Fruit fly (Drosophila melanogaster) whole organism, embryonic: ENCODE results near the gene btv.
A peak's percentile ranks its signal among the peaks of the same experiment; 100 is the strongest.

ENCODE experiments used
- CG11093 ChIP-seq: fragments of 200-800 bp; sonication (Bioruptor generic); IDR thresholded peaks from 3 replicates; pipeline ENCODE4 v1.3.6; 2022; ENCODE audit warnings: missing biosample characterization, missing genetic modification characterization
- CG14014 ChIP-seq: fragments of 200-800 bp; sonication (Bioruptor generic); IDR thresholded peaks from 2 replicates; pipeline ENCODE4 v1.3.6; 2022; ENCODE audit warnings: missing biosample characterization, missing genetic modification characterization
- CG15696 ChIP-seq: fragments of 200-800 bp; sonication (Bioruptor generic); optimal IDR thresholded peaks from 2 replicates; lab custom pipeline; 2019; ENCODE audit warnings: missing biosample characterization, mild to moderate bottlenecking, missing genetic modification characterization, moderate library complexity
- CG17328 ChIP-seq: fragments of 200-800 bp; sonication (Bioruptor generic); IDR thresholded peaks from 2 replicates; pipeline ENCODE4 v1.3.6; 2022; ENCODE audit warnings: missing biosample characterization, missing genetic modification characterization
- CG17385 ChIP-seq: fragments of 200-800 bp; sonication (Bioruptor generic); optimal IDR thresholded peaks from 3 replicates; lab custom pipeline; 2018; ENCODE audit warnings: missing biosample characterization, mild to moderate bottlenecking, missing genetic modification characterization
- CG18011 ChIP-seq: fragments of 200-800 bp; sonication (Bioruptor generic); optimal IDR thresholded peaks from 2 replicates; lab custom pipeline; 2017; ENCODE audit warnings: missing biosample characterization, missing genetic modification characterization, mild to moderate bottlenecking, moderate library complexity, missing genotype
- CG3726 ChIP-seq: fragments of 200-800 bp; sonication (Bioruptor generic); IDR thresholded peaks from 3 replicates; pipeline ENCODE4, ENCODE4 v1.3.6; 2022; ENCODE audit warnings: missing biosample characterization, missing genetic modification characterization
- CG4617 ChIP-seq: fragments of 200-800 bp; sonication (Bioruptor generic); optimal IDR thresholded peaks from 3 replicates; lab custom pipeline; 2016; ENCODE audit warnings: missing biosample characterization, missing genetic modification characterization, borderline replicate concordance
- CG4730 ChIP-seq: fragments of 200-800 bp; sonication (Bioruptor generic); IDR thresholded peaks from 2 replicates; pipeline ENCODE4 v1.3.6; 2022; ENCODE audit warnings: missing biosample characterization, missing genetic modification characterization
- CG5180 ChIP-seq: fragments of 200-800 bp; sonication (Bioruptor generic); optimal IDR thresholded peaks from 3 replicates; lab custom pipeline; 2017; ENCODE audit warnings: missing biosample characterization, missing genetic modification characterization, mild to moderate bottlenecking, moderate library complexity, missing genetic modification reagents
- CG6254 ChIP-seq: fragments of 200-800 bp; sonication (Bioruptor generic); optimal IDR thresholded peaks from 3 replicates; lab custom pipeline; 2017; ENCODE audit warnings: mild to moderate bottlenecking, missing biosample characterization, missing genetic modification reagents, missing genetic modification characterization
- CG7987 ChIP-seq: fragments of 200-800 bp; sonication (Bioruptor generic); optimal IDR thresholded peaks from 2 replicates; lab custom pipeline; 2018; ENCODE audit warnings: missing biosample characterization, mild to moderate bottlenecking, missing genetic modification characterization, moderate library complexity
- CG8478 ChIP-seq: fragments of >200 bp; optimal IDR thresholded peaks from 2 replicates; lab custom pipeline; 2018
- CG8765 ChIP-seq: fragments of 200-800 bp; sonication (Bioruptor generic); IDR thresholded peaks from 2 replicates; pipeline ENCODE4 v1.3.6; 2022; ENCODE audit warnings: missing biosample characterization, missing genetic modification characterization
- CG9609 ChIP-seq: fragments of 200-800 bp; sonication (Bioruptor generic); optimal IDR thresholded peaks from 3 replicates; lab custom pipeline; 2016; ENCODE audit warnings: missing biosample characterization, missing genetic modification characterization
- CTCF ChIP-seq: fragments of 200-800 bp; sonication (Bioruptor generic); optimal IDR thresholded peaks from 2 replicates; lab custom pipeline; 2017; ENCODE audit warnings: missing biosample characterization, mild to moderate bottlenecking, missing genetic modification characterization, moderate library complexity
- CoRest ChIP-seq: fragments of 200-800 bp; sonication (Bioruptor generic); optimal IDR thresholded peaks from 3 replicates; lab custom pipeline; 2018; ENCODE audit warnings: missing biosample characterization, mild to moderate bottlenecking, missing genetic modification characterization, moderate library complexity
- Dad ChIP-seq: fragments of 200-800 bp; sonication (Bioruptor generic); optimal IDR thresholded peaks from 3 replicates; lab custom pipeline; 2016; ENCODE audit warnings: missing biosample characterization, missing genetic modification characterization
- Deaf1 ChIP-seq: fragments of 200-800 bp; optimal IDR thresholded peaks from 3 replicates; lab custom pipeline; 2019; ENCODE audit warnings: missing biosample characterization, mild to moderate bottlenecking, missing genetic modification characterization, moderate library complexity
- Dip2 ChIP-seq: fragments of 200-800 bp; sonication (Bioruptor generic); IDR thresholded peaks from 2 replicates; pipeline ENCODE4 v1.3.6; 2022; ENCODE audit warnings: missing biosample characterization, missing genetic modification characterization
- E2f2 ChIP-seq: fragments of 200-800 bp; sonication (Bioruptor generic); IDR thresholded peaks from 2 replicates; pipeline ENCODE4 v1.3.6; 2022; ENCODE audit warnings: missing biosample characterization, missing genetic modification characterization
- Ets65A ChIP-seq: fragments of 200-800 bp; sonication (Bioruptor generic); peaks from one replicate; lab custom pipeline; 2016; ENCODE audit warnings: missing biosample characterization, missing genetic modification characterization
- Jarid2 ChIP-seq: fragments of 200-800 bp; sonication (Bioruptor generic); optimal IDR thresholded peaks from 3 replicates; lab custom pipeline; 2017; ENCODE audit warnings: mild to moderate bottlenecking, missing biosample characterization, missing genetic modification reagents, missing genetic modification characterization
- Lim3 ChIP-seq: fragments of 200-800 bp; sonication (Bioruptor generic); IDR thresholded peaks from 2 replicates; pipeline ENCODE4 v1.3.6; 2022; ENCODE audit warnings: missing biosample characterization, missing genetic modification characterization
- Lpt ChIP-seq: fragments of >200 bp; optimal IDR thresholded peaks from 2 replicates; lab custom pipeline; 2018; ENCODE audit warnings: missing biosample characterization, missing genetic modification characterization
- Sox100B ChIP-seq: fragments of 200-800 bp; sonication (Bioruptor generic); optimal IDR thresholded peaks from 3 replicates; lab custom pipeline; 2018; ENCODE audit warnings: missing biosample characterization, mild to moderate bottlenecking, missing genetic modification characterization
- Taf1 ChIP-seq: fragments of 200-800 bp; sonication (Bioruptor generic); IDR thresholded peaks from 2 replicates; pipeline ENCODE4 v1.3.6; 2022; ENCODE audit warnings: missing biosample characterization, missing genetic modification characterization
- cato ChIP-seq: fragments of 200-800 bp; sonication (Bioruptor generic); optimal IDR thresholded peaks from 2 replicates; lab custom pipeline; 2016; ENCODE audit warnings: missing biosample characterization, missing genetic modification characterization, borderline replicate concordance
- cg ChIP-seq: fragments of 200-800 bp; sonication (Bioruptor generic); optimal IDR thresholded peaks from 3 replicates; lab custom pipeline; 2019; ENCODE audit warnings: missing biosample characterization, mild to moderate bottlenecking, missing genetic modification characterization, moderate library complexity
- croc ChIP-seq: fragments of 200-800 bp; sonication (Bioruptor generic); conservative IDR thresholded peaks from 3 replicates; pipeline ENCODE4 v1.3.6; 2022; ENCODE audit warnings: missing biosample characterization, missing genetic modification characterization
- dati ChIP-seq: fragments of 200-800 bp; sonication (Bioruptor generic); IDR thresholded peaks from 2 replicates; pipeline ENCODE4 v1.3.6; 2022; ENCODE audit warnings: missing biosample characterization, missing genetic modification characterization
- dmrt99B ChIP-seq: fragments of 200-800 bp; sonication (Bioruptor generic); optimal IDR thresholded peaks from 2 replicates; lab custom pipeline; 2018; ENCODE audit warnings: missing biosample characterization, mild to moderate bottlenecking, missing genetic modification characterization, moderate library complexity
- emc ChIP-seq: fragments of 200-800 bp; sonication (Bioruptor generic); optimal IDR thresholded peaks from 2 replicates; lab custom pipeline; 2016; ENCODE audit warnings: missing biosample characterization, missing genetic modification characterization
- gfzf ChIP-seq: fragments of 200-800 bp; sonication (Bioruptor generic); optimal IDR thresholded peaks from 2 replicates; lab custom pipeline; 2016; ENCODE audit warnings: missing biosample characterization, mild to moderate bottlenecking, missing genetic modification characterization, moderate library complexity
- ken ChIP-seq: fragments of 200-800 bp; sonication (Bioruptor generic); IDR thresholded peaks from 3 replicates; pipeline ENCODE4 v1.3.6; 2022; ENCODE audit warnings: missing biosample characterization, missing genetic modification characterization
- klu ChIP-seq: fragments of 200-800 bp; sonication (Bioruptor generic); IDR thresholded peaks from 2 replicates; pipeline ENCODE4 v1.3.6; 2022; ENCODE audit warnings: missing biosample characterization, missing genetic modification characterization
- mld ChIP-seq: fragments of 200-800 bp; sonication (Bioruptor generic); IDR thresholded peaks from 3 replicates; pipeline ENCODE4 v1.3.6; 2022; ENCODE audit warnings: missing biosample characterization, missing genetic modification characterization; ENCODE audit not compliant: partially characterized antibody
- otp ChIP-seq: fragments of 200-800 bp; sonication (Bioruptor generic); IDR thresholded peaks from 3 replicates; pipeline ENCODE4, ENCODE4 v1.3.6; 2022; ENCODE audit warnings: missing biosample characterization, missing genetic modification characterization
- schlank ChIP-seq: fragments of 200-800 bp; sonication (Bioruptor generic); optimal IDR thresholded peaks from 2 replicates; lab custom pipeline; 2018; ENCODE audit warnings: missing biosample characterization, mild to moderate bottlenecking, missing genetic modification characterization
- sens ChIP-seq: fragments of 200-800 bp; sonication (Bioruptor generic); peaks from one replicate; lab custom pipeline; 2016; ENCODE audit warnings: missing biosample characterization, missing genetic modification characterization
- sisA ChIP-seq: fragments of 200-800 bp; sonication (Bioruptor generic); IDR thresholded peaks from 2 replicates; pipeline ENCODE4 v1.3.6; 2022; ENCODE audit warnings: missing biosample characterization, missing genetic modification characterization
- tap ChIP-seq: fragments of 200-800 bp; optimal IDR thresholded peaks from 3 replicates; lab custom pipeline; 2019; ENCODE audit warnings: missing biosample characterization, mild to moderate bottlenecking, missing genetic modification characterization, moderate library complexity
- twi ChIP-seq: fragments of 200-800 bp; optimal IDR thresholded peaks from 2 replicates; lab custom pipeline; 2019; ENCODE audit warnings: missing biosample characterization, mild to moderate bottlenecking, missing genetic modification characterization, moderate library complexity
- vnd ChIP-seq: fragments of 200-800 bp; sonication (Bioruptor generic); IDR thresholded peaks from 3 replicates; pipeline ENCODE4 v1.3.6; 2022; ENCODE audit warnings: missing biosample characterization, missing genetic modification characterization; ENCODE audit not compliant: partially characterized antibody
- yki ChIP-seq: fragments of >200 bp; optimal IDR thresholded peaks from 3 replicates; lab custom pipeline; 2018
- zfh2 ChIP-seq: fragments of 200-800 bp; sonication (Bioruptor generic); optimal IDR thresholded peaks from 2 replicates; lab custom pipeline; 2016; ENCODE audit warnings: missing biosample characterization, missing genetic modification characterization

btv gene

DNA sequence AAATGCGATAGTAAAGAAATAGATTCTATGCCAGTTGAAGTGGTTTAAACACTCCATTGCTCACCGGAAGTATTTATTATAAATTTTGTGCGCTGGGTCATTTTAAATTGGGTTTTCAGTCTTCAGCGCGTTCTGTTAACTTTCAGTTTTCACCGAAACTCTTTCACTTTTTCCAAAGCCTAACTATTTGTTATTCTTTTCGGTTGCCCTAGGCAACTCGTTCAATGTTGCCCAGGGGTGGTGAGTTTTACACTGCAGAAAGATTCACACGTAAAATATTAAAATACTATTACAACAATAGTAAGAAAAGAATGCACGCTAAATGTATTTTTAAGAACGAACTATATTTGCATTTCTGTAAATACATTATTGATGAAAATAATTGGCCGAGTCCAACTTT, at the start of gene btv:
Gene btv, minus strand, starts transcription at position 101 of the 400 bp plus-strand sequence.
- TF ChIP-seq vnd (GFP tag; lab: Robert Waterston, UW) (no peak), Lpt (GFP tag; lab: Kevin White, UChicago) (no peak), sens (GFP tag; lab: Kevin White, UChicago) (peak; percentile 56)

DNA sequence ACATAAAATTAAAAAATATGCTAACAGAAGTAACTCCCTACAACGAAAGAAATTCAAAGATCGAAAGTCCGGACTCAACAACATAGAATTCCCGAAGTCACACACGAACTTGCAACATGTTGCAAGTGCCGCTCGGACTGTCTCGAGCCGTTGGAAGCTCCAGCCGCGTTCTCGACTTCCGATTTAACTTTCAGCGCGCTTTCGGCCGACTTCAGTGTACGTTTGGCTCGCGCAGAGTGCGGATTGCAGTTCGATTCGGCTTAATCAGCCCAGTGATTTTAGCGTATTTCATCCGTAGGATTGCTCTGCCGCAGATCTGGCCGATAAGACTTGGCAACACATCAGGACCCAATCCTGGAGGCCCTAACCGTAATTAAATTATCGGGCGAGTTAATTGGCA, 29.9 kb upstream of the btv start, which contains the start of gene rdo:
Gene rdo, plus strand, starts transcription at position 213 of the 400 bp plus-strand sequence.
- TF ChIP-seq dmrt99B (no peak), ken (GFP tag; lab: Robert Waterston, UW) (no peak), twi (tag; lab: Kevin White, UChicago) (no peak), otp (GFP tag; lab: Robert Waterston, UW) (no peak), cato (GFP tag; lab: Kevin White, UChicago) (no peak), Dad (GFP tag; lab: Kevin White, UChicago) (no peak), CG14014 (GFP tag; lab: Robert Waterston, UW) (no peak), Lim3 (GFP tag; lab: Robert Waterston, UW) (no peak), CG18011 (GFP tag; lab: Kevin White, UChicago) (no peak), dati (GFP tag; lab: Robert Waterston, UW) (no peak), mld (GFP tag; lab: Robert Waterston, UW) (no peak), Jarid2 (GFP tag; lab: Kevin White, UChicago) (peak; percentile 40), CG7987 (no peak), cg (no peak), sisA (GFP tag; lab: Robert Waterston, UW) (0 out of 2 replicates have a peak, but pooled peaks have one; percentile 15), CG15696 (tag; lab: Kevin White, UChicago) (no peak), CoRest (no peak), gfzf (GFP tag; lab: Kevin White, UChicago) (no peak), CG5180 (peak; percentile 96), CG8478 (lab: Kevin White, UChicago) (no peak), CG8765 (GFP tag; lab: Robert Waterston, UW) (no peak), zfh2 (GFP tag; lab: Kevin White, UChicago) (no peak), yki (lab: Kevin White, UChicago) (no peak), schlank (tag; lab: Kevin White, UChicago) (no peak), tap (tag; lab: Kevin White, UChicago) (no peak), CG17328 (no peak), klu (GFP tag; lab: Robert Waterston, UW) (no peak), Deaf1 (tag; lab: Kevin White, UChicago) (peak; percentile 79), CG17385 (no peak)

DNA sequence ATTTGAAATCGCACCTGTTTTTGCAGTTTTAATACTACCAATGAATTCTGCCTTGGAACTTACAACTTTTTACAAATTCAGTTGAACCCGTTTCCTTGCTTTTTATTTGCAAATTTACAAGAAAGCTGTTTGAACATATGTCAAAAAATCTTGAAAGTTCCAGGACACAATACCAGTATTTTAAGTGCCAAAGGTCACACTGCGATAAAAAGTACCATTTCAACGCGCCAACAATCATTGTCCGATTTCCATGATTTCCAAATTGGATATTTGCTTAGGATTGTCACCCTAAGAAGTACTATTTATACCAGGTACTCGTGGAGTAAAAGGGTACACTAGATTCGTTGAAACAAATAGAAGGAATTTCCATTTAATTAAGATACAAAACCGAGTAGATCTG, 29.1 kb upstream of the btv start, which contains the start of gene elfless:
Gene elfless, minus strand, starts transcription at position 101 of the 400 bp plus-strand sequence.
- no peak for TF ChIP-seq Taf1 (GFP tag; lab: Robert Waterston, UW)
- TF ChIP-seq CG4617 (GFP tag; lab: Kevin White, UChicago), result no peak
- TF ChIP-seq CG6254, result no peak
- TF ChIP-seq CG3726 (GFP tag; lab: Robert Waterston, UW), result no peak
- no peak for TF ChIP-seq emc (GFP tag; lab: Kevin White, UChicago)
- TF ChIP-seq CG9609, result no peak
- TF ChIP-seq E2f2 (GFP tag; lab: Robert Waterston, UW), result no peak
- no peak for TF ChIP-seq CG18011 (GFP tag; lab: Kevin White, UChicago)
- no peak for TF ChIP-seq Ets65A (GFP tag; lab: Kevin White, UChicago)
- TF ChIP-seq CG11093 (GFP tag; lab: Robert Waterston, UW), result no peak
- TF ChIP-seq CG4730 (GFP tag; lab: Robert Waterston, UW), result no peak
- TF ChIP-seq croc (GFP tag; lab: Robert Waterston, UW), result no peak
- TF ChIP-seq Dip2 (GFP tag; lab: Robert Waterston, UW), result no peak
- TF ChIP-seq CTCF (GFP tag; lab: Kevin White, UChicago), result no peak
- no peak for TF ChIP-seq Sox100B (GFP tag; lab: Kevin White, UChicago)
- TF ChIP-seq, all 482 proteins: peak for 0
